Fruit fly (Drosophila melanogaster) ovary, adult (tissue): Measurements from ENCODE around the gene CG14947.
A peak's percentile ranks its signal among the peaks of the same experiment; 100 is the strongest.

ENCODE experiments used
- CG17801 ChIP-seq: fragments of 200-800 bp; optimal IDR thresholded peaks from 2 replicates; lab custom pipeline; 2019; ENCODE audit warnings: missing biosample characterization, mild to moderate bottlenecking, missing genetic modification characterization, moderate library complexity; ENCODE audit not compliant: partially characterized antibody

The CG14947 gene

DNA sequence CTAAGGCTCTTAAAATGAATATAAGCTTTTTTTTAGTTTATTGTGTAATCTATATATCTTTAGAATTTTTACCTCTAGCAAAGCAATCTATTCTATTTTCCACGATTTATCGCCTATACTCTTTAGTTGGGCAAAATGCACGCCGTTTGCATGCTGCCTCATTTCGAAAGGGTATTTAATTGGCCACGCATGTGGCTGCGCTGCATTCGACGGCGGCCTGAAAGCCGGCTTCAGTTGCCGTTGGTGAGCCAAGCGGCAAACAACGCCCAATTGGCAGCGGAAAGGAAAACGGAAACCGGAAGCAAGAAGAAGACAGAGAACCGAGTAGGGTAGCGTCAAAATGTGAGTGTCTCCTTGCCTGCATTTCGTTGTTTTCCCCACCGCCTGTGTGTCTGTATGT is at the start of gene CG14947:
Gene CG14947 (plus strand): TSS at position 251 of the 400 bp plus-strand sequence.
- no peak for TF ChIP-seq CG17801

DNA sequence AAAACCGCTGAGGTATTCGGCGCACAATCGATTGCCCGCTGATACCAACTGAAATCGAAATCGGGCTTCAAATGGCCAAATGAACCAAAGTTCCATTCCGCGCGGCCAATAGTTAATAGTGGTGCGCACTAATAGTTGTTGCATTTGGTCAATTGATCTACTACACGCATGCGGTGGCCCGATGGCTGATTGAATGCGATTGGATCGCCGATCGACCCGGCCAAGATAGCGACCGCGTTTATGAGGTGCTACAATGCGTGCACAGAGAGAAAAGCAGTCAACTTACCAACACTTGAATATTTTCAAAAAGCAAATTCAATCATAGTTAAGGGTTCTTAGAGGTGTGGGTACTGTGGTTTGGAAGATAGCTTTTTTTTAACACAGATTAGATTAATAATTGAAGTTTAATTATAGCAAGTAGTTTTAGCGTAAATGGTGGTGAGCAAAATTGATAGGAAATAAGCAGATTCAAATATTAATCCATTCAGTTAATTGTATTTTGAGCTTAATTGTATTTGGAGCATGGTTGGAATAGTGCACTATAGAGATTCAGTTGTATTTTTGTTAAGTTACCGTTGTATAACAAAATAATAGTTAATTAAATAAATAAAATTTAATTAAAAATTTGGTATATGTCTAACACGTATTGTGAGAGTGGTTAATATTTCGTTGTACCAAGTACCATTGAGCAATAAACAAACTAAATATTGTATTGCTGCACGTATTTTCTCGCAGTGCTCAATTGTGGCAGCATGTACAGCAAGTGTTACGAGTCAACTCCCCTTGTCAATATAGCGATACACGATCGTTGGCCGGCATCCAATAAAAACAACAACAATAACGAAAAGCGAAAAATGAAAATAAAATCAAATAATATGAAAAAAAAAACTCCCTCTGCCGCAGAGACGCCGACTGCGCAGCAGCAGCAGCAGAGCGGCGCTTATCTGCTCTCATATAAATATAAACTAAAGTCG is 49.2 kb upstream of the CG14947 start:
- peak; percentile 39 for TF ChIP-seq CG17801

DNA sequence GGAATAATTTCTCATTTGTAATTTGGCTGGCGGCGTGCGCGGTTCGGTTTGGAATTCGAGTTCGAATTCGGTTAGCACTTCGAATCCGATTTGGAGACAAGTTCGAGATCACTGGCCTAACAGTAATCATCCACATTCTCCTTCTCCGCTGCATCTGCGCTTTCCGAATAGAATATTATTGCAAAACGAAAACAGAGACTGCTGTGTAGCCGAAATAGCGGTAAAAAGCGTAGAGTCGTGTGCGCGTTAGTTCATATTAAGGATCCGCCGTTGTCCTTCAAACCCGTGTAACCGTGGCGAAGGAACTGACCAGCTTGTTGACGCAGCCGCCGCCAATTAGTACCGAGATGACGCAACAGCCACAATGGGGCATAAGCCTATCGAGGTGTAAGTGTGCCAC is 48.5 kb upstream of the CG14947 start, which contains the start of gene dmGlut:
Gene dmGlut (plus strand): TSS at position 4 of the 400 bp plus-strand sequence.
- no peak for TF ChIP-seq CG17801

DNA sequence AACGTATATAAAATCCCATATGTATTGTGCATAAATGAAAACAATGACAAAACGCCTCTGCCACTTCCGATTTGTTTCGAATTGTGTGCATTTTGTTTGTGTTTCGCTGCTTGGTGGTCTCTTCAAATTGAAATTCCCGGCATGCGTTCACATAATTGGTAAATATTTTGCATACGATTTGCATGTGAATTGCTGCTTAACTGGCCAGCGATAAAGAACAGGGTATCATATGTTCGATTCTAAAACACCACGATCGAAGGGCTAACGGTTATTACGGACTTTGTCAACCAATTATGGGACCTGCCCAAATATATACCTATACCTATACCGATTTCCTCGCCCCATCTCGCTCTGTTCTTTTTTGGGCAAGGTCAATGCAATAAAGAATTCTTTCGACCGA is 47.8 kb upstream of the CG14947 start:
- no peak for TF ChIP-seq CG17801

DNA sequence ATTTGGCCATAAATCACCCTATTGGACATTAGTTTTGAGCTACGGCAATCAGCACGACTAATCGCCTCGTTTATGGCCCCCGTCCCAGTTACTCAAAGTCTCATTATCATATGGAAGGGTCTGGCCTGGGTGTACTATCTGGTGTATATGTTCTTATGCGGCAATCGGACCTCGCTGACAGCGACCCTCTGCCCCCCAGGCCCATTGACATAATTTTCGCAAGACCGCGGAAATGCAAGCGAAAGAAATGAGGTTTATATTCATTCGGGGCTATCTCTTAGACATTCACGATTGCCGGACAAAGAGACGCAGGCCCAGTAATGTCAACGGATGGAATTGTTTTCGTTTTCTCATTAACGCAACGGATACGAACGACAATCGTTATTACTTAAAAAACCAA is 47.1 kb upstream of the CG14947 start:
- no peak for TF ChIP-seq CG17801

DNA sequence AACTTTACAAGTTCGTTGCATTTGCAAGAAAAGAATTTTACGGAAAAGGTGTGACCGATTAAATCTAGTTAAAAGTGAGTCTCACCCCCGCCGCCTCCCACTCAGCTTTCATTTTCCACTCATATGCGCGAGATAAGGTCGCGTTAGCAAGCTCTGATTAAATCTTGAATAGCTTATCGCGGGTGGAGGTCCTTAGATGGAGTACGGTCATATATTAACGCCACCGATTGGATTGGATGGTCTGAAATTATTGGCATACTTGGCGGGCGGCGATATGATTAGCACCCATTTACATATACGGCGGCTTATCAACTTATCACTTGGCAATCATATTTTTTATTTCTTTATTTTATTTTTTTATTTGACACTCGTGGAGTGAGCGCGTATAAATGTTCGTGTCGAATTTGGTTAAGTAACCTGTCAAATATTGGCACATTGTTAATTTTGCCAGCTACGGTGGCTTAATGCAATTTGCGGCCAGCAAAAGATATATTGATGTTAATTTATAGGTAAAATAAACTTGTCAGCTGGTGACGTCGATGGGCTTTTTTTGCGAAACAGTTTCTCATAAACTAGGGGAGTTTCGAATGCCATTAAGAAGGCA is 46.2 kb upstream of the CG14947 start:
- TF ChIP-seq CG17801: no peak

DNA sequence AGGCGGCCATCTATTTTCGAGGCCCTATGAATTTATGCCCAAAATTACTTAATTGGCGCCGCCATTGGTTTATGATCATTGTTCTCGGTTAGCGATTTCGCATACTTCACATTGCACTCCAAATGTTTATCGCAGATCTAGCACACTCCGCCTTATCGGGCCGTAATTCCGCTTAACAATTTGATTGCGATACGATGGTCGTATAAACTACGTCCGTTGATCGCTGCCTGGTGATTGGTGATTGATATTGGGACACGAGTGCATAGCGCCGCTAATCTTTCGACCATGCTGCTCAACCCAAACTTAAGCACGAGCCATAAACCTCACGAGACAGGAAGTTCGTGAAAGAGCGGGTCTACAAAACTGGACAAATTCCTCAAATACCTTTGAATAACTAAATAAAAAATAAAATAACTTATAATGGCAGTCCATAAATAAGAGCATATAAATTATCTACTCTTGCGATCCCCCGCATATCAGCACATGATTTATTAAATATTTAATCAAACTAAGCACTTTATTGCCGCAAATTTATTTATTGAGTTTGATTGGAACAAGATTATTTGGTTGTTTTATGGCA is 45.3 kb upstream of the CG14947 start:
- no peak for TF ChIP-seq CG17801

DNA sequence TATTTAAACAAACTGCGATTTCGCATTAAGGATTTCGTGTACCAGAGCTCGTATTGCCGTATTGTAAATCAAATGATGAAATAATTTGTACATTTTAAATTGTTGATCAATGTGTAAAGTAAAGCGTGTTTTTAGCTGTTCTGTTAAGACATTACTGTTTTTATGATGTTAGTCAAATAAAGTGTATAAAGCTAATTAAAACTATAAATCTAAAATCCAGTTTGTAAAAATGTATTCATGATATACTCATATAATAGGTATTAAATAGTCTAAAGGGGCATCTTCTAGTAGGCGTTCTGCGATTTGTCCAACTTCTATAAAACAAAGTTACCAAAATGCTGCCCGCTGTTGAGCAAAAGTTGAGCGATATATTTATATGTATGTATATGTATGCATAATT is 42.0 kb upstream of the CG14947 start, which contains the start of gene CG18788:
Gene CG18788 (plus strand): TSS at position 301 of the 400 bp plus-strand sequence.
- TF ChIP-seq CG17801: no peak

DNA sequence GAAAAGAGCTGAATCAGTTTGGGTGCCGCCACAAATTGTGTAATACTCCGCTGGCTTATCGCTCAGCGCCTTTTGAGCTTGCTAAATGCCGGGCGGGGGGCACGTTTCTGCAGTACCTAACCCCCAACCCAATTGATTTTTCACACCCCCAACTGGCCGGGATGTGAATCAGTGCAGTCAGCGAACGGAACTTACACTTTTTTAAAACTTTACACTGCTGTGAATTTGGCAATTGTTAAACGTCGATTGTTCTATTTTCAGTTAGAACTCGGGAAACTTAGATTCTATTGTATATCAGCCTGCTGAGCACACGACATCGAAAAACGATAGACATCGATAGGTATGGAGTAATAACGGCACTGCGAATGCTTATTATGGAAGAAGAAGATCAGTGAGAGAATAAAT is 37.7 kb upstream of the CG14947 start, which contains the start of gene Tom70:
Gene Tom70 (minus strand): TSS at position 335 of the 405 bp plus-strand sequence.
- TF ChIP-seq CG17801: peak; percentile 30

DNA sequence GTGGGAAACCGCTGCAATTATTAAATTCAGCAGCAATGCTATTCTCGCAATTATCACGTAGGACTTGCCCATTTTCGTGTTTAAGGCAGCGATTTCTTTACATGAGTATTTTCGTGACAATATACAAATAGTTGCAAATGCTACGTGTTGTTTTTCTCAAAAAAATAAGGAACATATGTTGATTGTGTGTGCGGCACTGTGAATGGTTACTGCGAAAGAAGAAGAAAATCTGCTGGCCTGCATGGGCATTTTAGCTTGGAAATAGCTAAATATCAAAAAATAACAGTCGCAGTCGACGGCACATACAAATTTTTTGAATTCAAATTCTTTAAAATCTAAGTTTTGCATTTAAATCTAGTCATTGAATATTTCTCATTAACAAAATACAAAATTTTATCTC is 35.4 kb upstream of the CG14947 start, which contains the start of gene CG6766:
Gene CG6766 (minus strand): TSS at position 180 of the 400 bp plus-strand sequence.
- TF ChIP-seq CG17801: peak; percentile 32

DNA sequence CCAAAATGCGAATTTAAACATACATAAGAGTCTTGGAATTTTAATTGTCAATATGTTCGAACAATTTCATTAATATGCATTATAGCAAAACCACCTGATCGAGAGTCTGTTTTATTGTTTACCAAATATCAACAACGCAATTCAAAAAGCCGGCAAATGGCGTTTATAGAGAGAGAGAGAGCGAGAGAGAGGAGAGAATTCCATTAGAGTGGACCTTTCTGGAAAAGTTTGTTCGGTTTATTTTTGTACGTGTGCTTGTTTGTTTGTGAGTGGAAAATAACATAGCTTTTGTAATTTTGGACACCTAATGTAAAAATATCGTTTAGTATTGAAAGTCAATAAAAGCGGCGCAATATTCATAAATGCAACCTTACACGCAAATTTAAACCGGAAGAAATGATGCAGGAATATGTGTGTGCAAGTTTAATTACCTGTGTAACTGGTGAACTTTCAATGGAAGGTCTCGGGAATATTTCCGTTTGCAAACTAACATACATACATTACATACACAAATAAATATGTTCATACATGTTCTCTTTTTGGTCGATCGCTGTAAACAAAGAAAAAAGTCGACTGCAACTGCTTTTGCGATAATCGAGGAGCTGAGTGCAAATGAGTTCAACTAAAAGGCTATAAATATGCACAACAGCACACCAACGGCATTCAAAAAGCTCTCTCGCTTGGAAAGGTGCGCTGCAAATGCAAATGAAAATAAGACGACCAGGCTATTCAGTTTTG is 31.1 kb upstream of the CG14947 start, which contains the start of gene CG6785:
Gene CG6785 (minus strand): TSS at position 588 of the 738 bp plus-strand sequence.
- peak; percentile 88 for TF ChIP-seq CG17801

DNA sequence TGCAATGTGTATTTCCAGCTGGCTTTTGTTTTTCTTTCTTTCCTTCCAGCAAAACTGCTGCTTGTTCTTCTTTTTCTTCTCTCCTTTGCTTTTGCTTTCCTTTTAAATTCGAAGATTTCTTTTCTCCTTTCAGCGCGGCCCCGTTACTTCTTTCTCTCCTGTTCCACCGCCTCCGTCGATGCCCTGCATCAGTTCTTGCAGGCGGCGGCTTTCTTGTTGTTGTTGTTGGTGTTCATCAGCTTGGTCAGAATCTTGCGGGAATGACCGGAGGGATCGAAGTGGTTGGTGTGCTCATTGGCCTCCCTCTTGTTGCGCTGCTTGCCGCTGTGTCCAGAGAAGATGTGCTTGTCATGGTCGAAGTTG is 30.3 kb upstream of the CG14947 start:
- TF ChIP-seq CG17801: no peak

DNA sequence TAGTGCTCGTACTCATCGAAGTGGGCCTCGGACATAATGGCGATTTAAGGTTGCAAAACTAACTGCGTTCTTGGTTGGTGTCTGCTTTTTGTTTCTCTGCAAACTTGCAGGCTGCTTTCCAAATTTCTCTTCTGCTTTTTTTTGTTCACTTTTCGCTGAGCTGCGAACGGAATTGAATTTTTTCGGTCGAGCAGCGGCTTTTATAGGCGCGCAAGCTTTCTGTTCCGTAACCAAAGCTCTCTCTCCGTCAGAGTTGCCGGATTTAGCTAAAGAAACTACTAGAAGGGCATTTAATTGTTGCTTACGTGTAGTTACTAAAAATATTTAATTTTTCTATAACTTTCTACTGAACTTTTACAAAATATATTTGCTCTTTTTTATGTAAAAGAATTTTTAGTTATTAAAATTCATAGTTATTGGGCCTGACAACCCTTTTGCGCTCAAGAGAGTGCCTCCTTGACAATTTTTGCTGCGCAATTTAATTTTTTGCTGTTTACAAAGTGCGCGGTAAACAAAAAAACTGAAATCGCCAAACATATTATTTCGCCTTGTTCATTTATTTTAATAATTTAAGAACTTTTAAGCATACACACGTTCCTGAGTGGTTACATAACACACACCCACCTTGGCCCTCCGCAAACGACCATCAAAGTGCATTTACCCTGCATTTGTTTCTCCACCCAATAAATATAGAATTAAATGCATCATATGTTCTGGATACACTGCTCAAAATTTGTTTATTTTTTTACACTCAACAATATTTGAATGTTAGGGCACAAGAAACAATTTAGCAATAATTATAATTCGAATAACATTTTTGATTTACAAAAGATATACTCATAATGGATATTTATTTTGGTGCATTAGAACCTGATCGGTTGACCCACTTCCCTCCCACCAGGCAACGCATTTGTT is 29.7 kb upstream of the CG14947 start, which contains the start of gene CG6770:
Gene CG6770 (minus strand): TSS at position 178 of the 915 bp plus-strand sequence.
- peak; percentile 91 for TF ChIP-seq CG17801

DNA sequence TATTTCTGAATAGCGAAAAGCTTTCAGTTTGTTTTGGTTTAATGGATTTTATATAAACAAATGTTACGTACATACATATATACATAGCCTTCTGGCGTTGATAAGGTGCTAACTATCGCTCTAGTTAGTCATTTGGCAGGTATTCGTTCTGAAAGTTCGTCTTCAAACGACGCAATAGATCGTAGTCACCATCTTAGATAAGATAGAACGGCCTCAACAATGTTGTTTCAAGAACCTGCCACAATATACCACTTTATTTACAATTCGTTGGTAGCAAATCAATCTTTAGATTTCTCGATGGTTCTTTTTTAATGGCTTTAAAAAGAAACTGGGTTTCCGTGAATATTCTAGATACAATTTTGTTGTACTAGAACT is 29.1 kb upstream of the CG14947 start:
- no peak for TF ChIP-seq CG17801

DNA sequence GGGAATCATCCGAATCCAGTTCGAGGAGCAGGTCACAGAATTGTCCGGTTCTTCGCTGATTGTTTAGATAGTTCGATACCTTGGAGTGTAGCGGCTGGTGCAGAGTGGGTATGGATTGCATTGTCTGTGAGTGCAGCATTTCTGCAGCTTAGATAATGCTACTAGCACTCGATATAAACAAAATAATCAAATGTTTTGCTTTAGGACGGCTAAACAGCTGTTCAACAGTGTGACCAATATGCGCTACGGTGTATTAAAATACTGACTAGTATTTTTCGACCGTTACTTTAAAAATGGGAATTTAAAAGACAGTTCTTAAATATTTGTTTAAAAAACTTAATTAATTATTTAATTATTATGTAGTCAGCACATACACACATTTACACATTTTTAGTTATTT is 27.2 kb upstream of the CG14947 start, which contains the start of gene Plzf:
Gene Plzf (minus strand): TSS at position 196 of the 400 bp plus-strand sequence.
- TF ChIP-seq CG17801: no peak
